Worm (Caenorhabditis elegans) whole organism, late embryonic: ENCODE data around the gene C31E10.5.

Experiments used
- F13H6.1 ChIP-seq: sonication (generic microtip); optimal IDR thresholded peaks from 2 replicates; lab custom pipeline; 2016; ENCODE audit warnings: missing genetic modification characterization, missing compliant biosample characterization
- Y22D7AL.16 ChIP-seq: sonication (generic microtip); optimal IDR thresholded peaks from 2 replicates; lab custom pipeline; 2016; ENCODE audit warnings: missing genetic modification characterization, missing compliant biosample characterization
- ceh-22 ChIP-seq: sonication (generic microtip); optimal IDR thresholded peaks from 2 replicates; lab custom pipeline; 2017; ENCODE audit warnings: missing biosample characterization, missing genetic modification characterization
- ceh-9 ChIP-seq: sonication (generic microtip); optimal IDR thresholded peaks from 2 replicates; lab custom pipeline; 2016; ENCODE audit warnings: mild to moderate bottlenecking, missing genetic modification characterization, inconsistent platforms, missing compliant biosample characterization
- elt-2 ChIP-seq: sonication (generic microtip); optimal IDR thresholded peaks from 2 replicates; lab custom pipeline; 2016; ENCODE audit warnings: missing genetic modification reagents, missing genetic modification characterization, missing compliant biosample characterization
- fax-1 ChIP-seq: sonication (generic microtip); optimal IDR thresholded peaks from 2 replicates; lab custom pipeline; 2016; ENCODE audit warnings: missing genotype, missing genetic modification characterization, missing compliant biosample characterization
- fkh-10 ChIP-seq: fragments of 150-350 bp; optimal IDR thresholded peaks from 2 replicates; lab custom pipeline; 2014; ENCODE audit warnings: missing biosample characterization, missing genetic modification reagents, missing genetic modification characterization
- hlh-6 ChIP-seq: sonication (generic microtip); optimal IDR thresholded peaks from 2 replicates; lab custom pipeline; 2016; ENCODE audit warnings: missing genotype, missing genetic modification characterization, missing compliant biosample characterization
- lin-11 ChIP-seq: fragments of 200-800 bp; sonication (Bioruptor generic); optimal IDR thresholded peaks from 2 replicates; lab custom pipeline; 2018; ENCODE audit warnings: mild to moderate bottlenecking, missing genetic modification characterization, missing compliant biosample characterization
- madf-2 ChIP-seq: sonication (generic microtip); optimal IDR thresholded peaks from 2 replicates; lab custom pipeline; 2017; ENCODE audit warnings: missing genetic modification characterization, missing compliant biosample characterization
- nfya-1 ChIP-seq: sonication (generic microtip); optimal IDR thresholded peaks from 2 replicates; lab custom pipeline; 2017; ENCODE audit warnings: missing genetic modification characterization, mild to moderate bottlenecking, missing compliant biosample characterization, antibody characterized with exemption, moderate library complexity
- pha-4 ChIP-seq: fragments of 150-350 bp; optimal IDR thresholded peaks from 2 replicates; lab custom pipeline; 2018; ENCODE audit warnings: missing biosample characterization, missing genetic modification reagents, missing genetic modification characterization
- tbx-2 ChIP-seq: sonication (generic microtip); optimal IDR thresholded peaks from 2 replicates; lab custom pipeline; 2016; ENCODE audit warnings: missing genetic modification characterization, missing compliant biosample characterization
- ttx-3 ChIP-seq: sonication (generic microtip); optimal IDR thresholded peaks from 2 replicates; lab custom pipeline; 2016; ENCODE audit warnings: missing genetic modification reagents, missing genetic modification characterization, missing compliant biosample characterization

- no peak for TF ChIP-seq hlh-6 (tag; lab: Kevin White, UChicago)
- TF ChIP-seq elt-2 (tag; lab: Kevin White, UChicago), result no peak
- no peak for TF ChIP-seq fax-1 (tag; lab: Kevin White, UChicago)
- TF ChIP-seq Y22D7AL.16, result no peak
- TF ChIP-seq pha-4 (tag; lab: Kevin White, UChicago), result no peak
- no peak for TF ChIP-seq ttx-3 (tag; lab: Kevin White, UChicago)
- no peak for TF ChIP-seq fkh-10 (GFP tag; lab: Kevin White, UChicago)
- no peak for TF ChIP-seq ceh-22 (tag; lab: Kevin White, UChicago)
- no peak for TF ChIP-seq madf-2
- no peak for TF ChIP-seq tbx-2 (tag; lab: Kevin White, UChicago)
- TF ChIP-seq nfya-1, result no peak
- TF ChIP-seq F13H6.1 (tag; lab: Kevin White, UChicago), result no peak
- TF ChIP-seq ceh-9 (tag; lab: Kevin White, UChicago), result no peak
- TF ChIP-seq lin-11 (tag; lab: Kevin White, UChicago), result no peak
These were observed 27.3 kb downstream of the C31E10.5 start, which contains the start of gene pqn-39 for ce11 chrX:13968292-13968691.
